Worm (Caenorhabditis elegans): ENCODE data around the gene F37C4.6.

The F37C4.6 gene

DNA sequence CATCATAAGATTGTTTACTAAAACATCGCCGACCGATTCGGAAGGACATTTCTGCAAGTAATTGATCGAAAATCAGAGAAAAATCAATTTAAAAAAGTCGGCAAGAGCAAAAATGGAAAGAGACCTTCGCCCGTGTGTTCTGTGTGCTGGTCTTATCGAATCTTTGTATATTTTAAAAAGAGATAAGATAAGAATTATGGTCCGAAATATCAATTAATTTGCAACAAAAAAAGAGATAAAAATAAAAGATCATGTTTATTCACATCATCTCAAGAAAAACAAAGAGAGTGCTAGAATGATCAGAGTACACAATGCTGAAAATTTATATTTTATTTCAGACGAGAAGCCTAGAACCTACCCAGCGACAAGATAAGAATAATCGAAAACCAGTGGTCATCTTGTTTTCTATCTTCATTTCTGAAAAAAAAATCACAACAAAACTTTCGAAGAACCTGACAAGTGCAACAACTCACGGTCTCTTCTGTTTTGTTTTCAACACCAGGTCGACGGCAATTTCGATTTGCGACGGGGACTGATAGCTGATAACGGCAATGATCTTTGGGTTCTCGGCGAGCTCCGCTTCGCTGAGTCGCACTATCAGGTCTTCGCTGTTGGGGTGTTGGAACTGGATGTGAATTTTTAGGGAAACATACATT, at the start of gene F37C4.6:
F37C4.6 (minus strand) TSS at position 51 of the 656 bp plus-strand sequence.
- peak; percentile 71 for TF ChIP-seq elt-2 (tag; optimal IDR thresholded peaks at IDR 0.05)
- no peak for TF ChIP-seq fkh-10 (GFP tag; optimal IDR thresholded peaks at IDR 0.05)

DNA sequence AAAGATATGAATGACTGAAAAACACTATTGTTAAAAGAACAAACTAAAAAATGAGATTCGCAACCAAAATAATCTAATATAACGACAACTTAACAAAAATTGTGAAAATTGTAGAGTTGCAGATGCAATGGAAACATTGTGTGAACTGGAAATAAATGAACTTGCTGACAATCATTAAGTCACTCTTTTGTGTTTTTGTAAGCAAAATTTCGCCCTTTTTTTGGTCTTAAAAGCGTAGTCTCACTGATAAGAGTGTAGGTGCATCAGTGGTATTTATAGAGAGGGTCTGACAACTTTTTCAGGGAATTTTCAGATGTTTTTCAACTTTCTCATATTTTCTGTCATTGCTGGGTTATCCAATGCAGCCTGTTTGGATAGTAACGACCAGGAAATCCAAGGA, 48.0 kb upstream of the F37C4.6 start, which contains the start of gene clec-68:
clec-68 (plus strand) TSS at position 301 of the 400 bp plus-strand sequence.
- TF ChIP-seq tbx-7 (tag; optimal IDR thresholded peaks at IDR 0.05) (no peak), elt-2 (tag; optimal IDR thresholded peaks at IDR 0.05) (no peak), hlh-30 (tag; optimal IDR thresholded peaks at IDR 0.05; ENCODE audit: insufficient read depth) (no peak), eyg-1 (tag; optimal IDR thresholded peaks at IDR 0.05) (no peak), unc-3 (GFP tag; conservative IDR thresholded peaks at IDR 0.05) (no peak), unc-3 (tag; optimal IDR thresholded peaks at IDR 0.05) (no peak), C38D4.7 (GFP tag; optimal IDR thresholded peaks at IDR 0.05) (no peak), ceh-48 (tag; optimal IDR thresholded peaks at IDR 0.05) (no peak), C08G9.2 (tag; optimal IDR thresholded peaks at IDR 0.05) (no peak), elt-4 (tag; optimal IDR thresholded peaks at IDR 0.05) (no peak), nhr-232 (tag; optimal IDR thresholded peaks at IDR 0.05) (no peak), ceh-45 (GFP tag; IDR thresholded peaks at IDR 0.05) (no peak), ceh-30 (tag; optimal IDR thresholded peaks at IDR 0.05) (no peak), dmd-4 (tag; optimal IDR thresholded peaks at IDR 0.05; ENCODE audit: borderline replicate concordance) (no peak), ceh-19 (GFP tag; optimal IDR thresholded peaks at IDR 0.05) (no peak), pqm-1 (tag; optimal IDR thresholded peaks at IDR 0.05) (no peak), pag-3 (tag; optimal IDR thresholded peaks at IDR 0.05; ENCODE audit: borderline replicate concordance) (no peak), ama-1 (optimal IDR thresholded peaks at IDR 0.05) (no peak), ceh-6 (GFP tag; optimal IDR thresholded peaks at IDR 0.05) (no peak), unc-86 (tag; optimal IDR thresholded peaks at IDR 0.05) (no peak), gmeb-2 (tag; optimal IDR thresholded peaks at IDR 0.05) (no peak)

DNA sequence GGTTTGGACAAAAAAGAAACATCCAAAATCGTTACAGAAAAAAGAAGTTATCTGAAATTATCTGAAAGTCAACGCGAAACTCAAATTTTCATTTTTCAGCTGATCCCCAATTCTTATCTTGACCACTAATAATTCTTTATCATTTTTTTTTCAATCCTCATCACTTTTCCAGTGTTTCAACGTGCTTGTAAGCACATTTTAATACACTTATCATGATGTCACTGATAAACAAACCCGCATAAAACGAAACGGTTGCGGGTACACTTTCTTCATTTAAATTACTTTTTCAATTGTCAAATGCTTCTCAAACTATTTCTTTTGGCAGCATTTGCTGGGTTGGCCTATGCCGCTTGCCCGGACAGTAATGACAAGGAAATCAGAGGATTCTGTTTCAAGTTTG, 43.8 kb upstream of the F37C4.6 start, which contains the start of gene clec-67:
clec-67 (plus strand) TSS at position 268 of the 400 bp plus-strand sequence.
- TF ChIP-seq madf-2 (tag; optimal IDR thresholded peaks at IDR 0.05): no peak
- no peak for TF ChIP-seq C38D4.7 (GFP tag; optimal IDR thresholded peaks at IDR 0.05)
- TF ChIP-seq odd-2 (tag; optimal IDR thresholded peaks at IDR 0.05): no peak
- TF ChIP-seq unc-86 (tag; optimal IDR thresholded peaks at IDR 0.05): no peak
- TF ChIP-seq ceh-14 (tag; optimal IDR thresholded peaks at IDR 0.05): no peak
- TF ChIP-seq dmd-4 (tag; optimal IDR thresholded peaks at IDR 0.05; ENCODE audit: borderline replicate concordance): no peak
- no peak for TF ChIP-seq rnt-1 (tag; optimal IDR thresholded peaks at IDR 0.05)
- TF ChIP-seq hlh-6 (tag; optimal IDR thresholded peaks at IDR 0.05): no peak
- no peak for TF ChIP-seq gmeb-2 (tag; optimal IDR thresholded peaks at IDR 0.05)
- TF ChIP-seq ceh-6 (GFP tag; optimal IDR thresholded peaks at IDR 0.05): no peak
- TF ChIP-seq ttx-3 (tag; optimal IDR thresholded peaks at IDR 0.05): no peak
- no peak for TF ChIP-seq unc-3 (GFP tag; conservative IDR thresholded peaks at IDR 0.05)
- TF ChIP-seq unc-3 (tag; optimal IDR thresholded peaks at IDR 0.05): no peak
- no peak for TF ChIP-seq ahr-1 (tag; optimal IDR thresholded peaks at IDR 0.05)
- TF ChIP-seq tbx-2 (tag; optimal IDR thresholded peaks at IDR 0.05): no peak
- TF ChIP-seq T23F11.4 (GFP tag; optimal IDR thresholded peaks at IDR 0.05): no peak

DNA sequence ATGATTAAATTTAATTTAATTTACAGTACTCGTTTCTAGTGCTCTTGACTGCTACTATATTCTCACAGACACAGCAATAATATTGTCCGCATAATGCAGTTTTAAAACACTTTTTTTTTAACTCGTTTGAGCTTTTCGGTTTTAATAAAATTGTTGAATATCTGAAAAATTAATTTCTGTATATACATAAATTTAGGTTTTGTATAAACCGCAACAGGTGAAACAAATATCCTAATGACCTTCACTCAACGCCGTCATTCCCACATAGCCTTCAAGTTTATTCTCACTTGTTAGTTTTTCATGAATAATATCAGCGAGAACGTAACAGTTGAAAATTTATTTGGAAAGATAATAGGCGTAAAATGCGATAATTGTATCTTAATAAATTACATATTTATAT, 41.4 kb upstream of the F37C4.6 start, which contains the start of gene srz-19:
srz-19 (plus strand) TSS at position 301 of the 400 bp plus-strand sequence.
- TF ChIP-seq pha-2 (tag; optimal IDR thresholded peaks at IDR 0.05): no peak

DNA sequence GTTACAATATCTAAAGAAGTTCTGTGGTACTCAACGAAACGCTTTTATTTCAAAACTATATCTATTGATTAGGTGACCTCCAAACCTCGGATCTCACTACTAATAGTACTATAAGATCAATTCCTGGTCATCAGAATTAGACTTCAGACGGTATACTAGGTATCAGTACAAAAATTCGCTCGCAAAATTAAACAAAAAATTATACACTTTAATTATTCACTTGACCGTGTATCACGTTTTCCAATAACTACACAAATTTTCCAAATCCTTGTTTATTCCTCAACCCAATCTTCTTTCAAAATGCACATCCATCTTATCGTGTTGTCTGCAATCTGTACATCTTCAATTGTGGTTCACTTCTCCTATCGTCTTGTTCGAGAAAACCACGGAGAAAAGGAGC, 40.0 kb upstream of the F37C4.6 start, which contains the start of gene F56D6.23:
F56D6.23 (plus strand) TSS at position 301 of the 400 bp plus-strand sequence.
- no peak for TF ChIP-seq madf-2 (tag; optimal IDR thresholded peaks at IDR 0.05)
